In genomic region chrX:2180750-2181261, dm6 we compare ENCODE assay signal across 1 fruit fly cellular context.
TF ChIP-seq lines count a peak whose summit lies in the region.

pn (plus strand) TSS chrX:2181211.

TF ChIP-seq in whole organism, embryonic, 481 proteins besides CTCF, POLR2A, EP300 and RAD21 (continued from another document):
- TF ChIP-seq bbx (GFP tag; IDR thresholded peaks at IDR 0.05; lab: Robert Waterston, UW; ENCODE audit: partially characterized antibody) (peak; percentile 38; the same call in 1 of the 2 replicates), Dp (GFP tag; optimal IDR thresholded peaks at IDR 0.05; lab: Kevin White, UChicago) (peak; percentile 71), CG30403 (GFP tag; optimal IDR thresholded peaks at IDR 0.05; lab: Kevin White, UChicago) (no peak), CG15514 (GFP tag; optimal IDR thresholded peaks at IDR 0.05; lab: Kevin White, UChicago) (peak; percentile 15), luna (GFP tag; optimal IDR thresholded peaks at IDR 0.05; lab: Kevin White, UChicago) (no peak), CG7372 (GFP tag; IDR thresholded peaks at IDR 0.05; lab: Robert Waterston, UW) (no peak), Trl (optimal IDR thresholded peaks at IDR 0.05; lab: Kevin White, UChicago) (no peak), Trl (GFP tag; optimal IDR thresholded peaks at IDR 0.05; lab: Kevin White, UChicago) (no peak), CG17361 (GFP tag; IDR thresholded peaks at IDR 0.05; lab: Robert Waterston, UW) (no peak), chinmo (GFP tag; IDR thresholded peaks at IDR 0.05; lab: Robert Waterston, UW; ENCODE audit: partially characterized antibody) (0 out of 4 replicates have a peak, but pooled peaks have one; percentile 22), CG6683 (GFP tag; optimal IDR thresholded peaks at IDR 0.05; lab: Kevin White, UChicago) (no peak), trem (tag; optimal IDR thresholded peaks at IDR 0.05; lab: Kevin White, UChicago) (peak; percentile 0), dysf (GFP tag; IDR thresholded peaks at IDR 0.05; lab: Robert Waterston, UW) (no peak), phol (tag; optimal IDR thresholded peaks at IDR 0.05; lab: Kevin White, UChicago) (peak; percentile 8), CG34224 (GFP tag; IDR thresholded peaks at IDR 0.05; lab: Robert Waterston, UW; ENCODE audit: partially characterized antibody) (no peak), CG14050 (GFP tag; IDR thresholded peaks at IDR 0.05; lab: Robert Waterston, UW) (no peak), CG6854 (GFP tag; optimal IDR thresholded peaks at IDR 0.05; lab: Kevin White, UChicago) (no peak), rib (GFP tag; IDR thresholded peaks at IDR 0.05; lab: Robert Waterston, UW) (no peak), CG6254 (GFP tag; optimal IDR thresholded peaks at IDR 0.05; lab: Kevin White, UChicago) (no peak), wor (GFP tag; IDR thresholded peaks at IDR 0.05; lab: Robert Waterston, UW) (no peak), CG17802 (tag; optimal IDR thresholded peaks at IDR 0.05; lab: Kevin White, UChicago) (no peak), E2f2 (GFP tag; IDR thresholded peaks at IDR 0.05; lab: Robert Waterston, UW) (peak; percentile 80), CG6654 (GFP tag; optimal IDR thresholded peaks at IDR 0.05; lab: Kevin White, UChicago) (no peak), BEAF-32 (GFP tag; optimal IDR thresholded peaks at IDR 0.05; lab: Kevin White, UChicago) (peak; percentile 55), Nf-YA (GFP tag; IDR thresholded peaks at IDR 0.05; lab: Robert Waterston, UW) (no peak), CG2116 (GFP tag; optimal IDR thresholded peaks at IDR 0.05; lab: Kevin White, UChicago) (peak; percentile 56), zen2 (GFP tag; IDR thresholded peaks at IDR 0.05; lab: Robert Waterston, UW; ENCODE audit: partially characterized antibody) (0 out of 3 replicates have a peak, but pooled peaks have one; percentile 17), CG14860 (GFP tag; IDR thresholded peaks at IDR 0.05; lab: Robert Waterston, UW; ENCODE audit: partially characterized antibody) (0 out of 3 replicates have a peak, but pooled peaks have one; percentile 44), ac (GFP tag; optimal IDR thresholded peaks at IDR 0.05; lab: Kevin White, UChicago) (no peak), sc (optimal IDR thresholded peaks at IDR 0.05; lab: Kevin White, UChicago) (no peak), sc (GFP tag; optimal IDR thresholded peaks at IDR 0.05; lab: Kevin White, UChicago) (no peak), amos (GFP tag; IDR thresholded peaks at IDR 0.05; lab: Robert Waterston, UW; ENCODE audit: partially characterized antibody) (peak; percentile 20; the same call in 1 of the 2 replicates), dm (GFP tag; optimal IDR thresholded peaks at IDR 0.05; lab: Kevin White, UChicago) (no peak), tap (tag; optimal IDR thresholded peaks at IDR 0.05; lab: Kevin White, UChicago) (no peak), CG3065 (GFP tag; optimal IDR thresholded peaks at IDR 0.05; lab: Kevin White, UChicago) (no peak), MBD-R2 (GFP tag; IDR thresholded peaks at IDR 0.05; lab: Robert Waterston, UW) (peak; percentile 33; the same call in 1 of the 2 replicates), HLH4C (GFP tag; IDR thresholded peaks at IDR 0.05; lab: Robert Waterston, UW; ENCODE audit: partially characterized antibody) (peak; percentile 60; the same call in 2 of the 3 replicates), ara (GFP tag; IDR thresholded peaks at IDR 0.05; lab: Robert Waterston, UW) (no peak), CG14710 (tag; optimal IDR thresholded peaks at IDR 0.05; lab: Kevin White, UChicago) (peak; percentile 19), CG6272 (GFP tag; IDR thresholded peaks at IDR 0.05; lab: Robert Waterston, UW) (no peak), Sry-δ (GFP tag; optimal IDR thresholded peaks at IDR 0.05; lab: Kevin White, UChicago) (peak; percentile 57), CG10274 (GFP tag; optimal IDR thresholded peaks at IDR 0.05; lab: Kevin White, UChicago) (no peak), HHEX (GFP tag; optimal IDR thresholded peaks at IDR 0.05; lab: Kevin White, UChicago) (no peak), abd-A (tag; optimal IDR thresholded peaks at IDR 0.05; lab: Kevin White, UChicago) (no peak), PHDP (tag; optimal IDR thresholded peaks at IDR 0.05; lab: Kevin White, UChicago) (no peak), pzg (GFP tag; optimal IDR thresholded peaks at IDR 0.05; lab: Kevin White, UChicago) (peak; percentile 25), CG5245 (GFP tag; optimal IDR thresholded peaks at IDR 0.05; lab: Kevin White, UChicago) (no peak), onecut (GFP tag; IDR thresholded peaks at IDR 0.05; lab: Robert Waterston, UW) (peak; percentile 6; the same call in 1 of the 2 replicates), CG9817 (tag; optimal IDR thresholded peaks at IDR 0.05; lab: Kevin White, UChicago) (no peak), CG17186 (GFP tag; optimal IDR thresholded peaks at IDR 0.05; lab: Kevin White, UChicago) (peak; percentile 37), Dip3 (GFP tag; optimal IDR thresholded peaks at IDR 0.05; lab: Kevin White, UChicago) (no peak)
